Fruit fly (Drosophila melanogaster) S2 (cell line): ENCODE measurements around the gene CG15514.

Experiments
- CG8478 ChIP-seq: fragments of >200 bp; optimal IDR thresholded peaks from 2 replicates; lab custom pipeline; 2018
- CTCF ChIP-seq, 2 experiments: fragments of >200 bp; optimal IDR thresholded peaks; 2 replicates each; lab custom pipeline; 2018

- TF ChIP-seq CG8478 (lab: Kevin White, UChicago) (no peak), CTCF (optimal IDR thresholded peaks at IDR 0.05; lab: Kevin White, UChicago) (no peak)
Measured at dm6 chr3R:29891183-29891582, 29.9 kb upstream of the CG15514 start.
